Fruit fly (Drosophila melanogaster): ENCODE measurements around the gene Keap1.

Keap1 gene

dm6 chr3R:17053415-17054177 lies 26.1 kb downstream of the Keap1 start, which contains the start of gene Dad (continued):
- no peak for TF ChIP-seq CoRest (tag; optimal IDR thresholded peaks at IDR 0.05)
- no peak for TF ChIP-seq CG11247 (GFP tag; IDR thresholded peaks at IDR 0.05)
- TF ChIP-seq ro (GFP tag; IDR thresholded peaks at IDR 0.05) = no peak
- peak; percentile 99 to 100 for TF ChIP-seq Trl (optimal IDR thresholded peaks at IDR 0.05)
- peak; percentile 77 for TF ChIP-seq Trl (GFP tag; optimal IDR thresholded peaks at IDR 0.05)
- TF ChIP-seq Hsf (GFP tag; optimal IDR thresholded peaks at IDR 0.05) = peak; percentile 8
- no peak for TF ChIP-seq Xbp1 (GFP tag; optimal IDR thresholded peaks at IDR 0.05)
- no peak for TF ChIP-seq CG3995 (GFP tag; optimal IDR thresholded peaks at IDR 0.05)
- peak; percentile 29 for TF ChIP-seq CG13296 (GFP tag; optimal IDR thresholded peaks at IDR 0.05)
- TF ChIP-seq ac (GFP tag; optimal IDR thresholded peaks at IDR 0.05) = no peak
- TF ChIP-seq CG17359 (tag; optimal IDR thresholded peaks at IDR 0.05) = peak; percentile 20
- no peak for TF ChIP-seq CG4424 (GFP tag; optimal IDR thresholded peaks at IDR 0.05)
- no peak for TF ChIP-seq Hmx (GFP tag; optimal IDR thresholded peaks at IDR 0.05)
- no peak for TF ChIP-seq fd3F (GFP tag; optimal IDR thresholded peaks at IDR 0.05)
- peak; percentile 3 for TF ChIP-seq Mad (GFP tag; optimal IDR thresholded peaks at IDR 0.05)
- TF ChIP-seq trh (GFP tag; optimal IDR thresholded peaks at IDR 0.05) = no peak
- peak; percentile 24 for TF ChIP-seq her (GFP tag; optimal IDR thresholded peaks at IDR 0.05)
- no peak for TF ChIP-seq hkb (optimal IDR thresholded peaks at IDR 0.05)
- peak; percentile 29; the same call in 1 of the 2 replicates for TF ChIP-seq hkb (GFP tag; IDR thresholded peaks at IDR 0.05)
- peak; percentile 43 for TF ChIP-seq lab (GFP tag; optimal IDR thresholded peaks at IDR 0.05)
- no peak for TF ChIP-seq ftz-f1 (GFP tag; optimal IDR thresholded peaks at IDR 0.05)
- TF ChIP-seq CG17568 (GFP tag; optimal IDR thresholded peaks at IDR 0.05) = peak; percentile 58
- no peak for TF ChIP-seq lmd (GFP tag; IDR thresholded peaks at IDR 0.05)
- peak; percentile 10 for TF ChIP-seq CG13894 (tag; optimal IDR thresholded peaks at IDR 0.05)
- TF ChIP-seq CG6791 (GFP tag; IDR thresholded peaks at IDR 0.05; ENCODE audit: partially characterized antibody) = no peak
- 0 out of 3 replicates have a peak, but pooled peaks have one; percentile 23 for TF ChIP-seq zfh1 (GFP tag; IDR thresholded peaks at IDR 0.05)
- no peak for TF ChIP-seq sim (GFP tag; IDR thresholded peaks at IDR 0.05)
- TF ChIP-seq so (GFP tag; IDR thresholded peaks at IDR 0.05) = 0 out of 3 replicates have a peak, but pooled peaks have one; percentile 13
- TF ChIP-seq CG14014 (GFP tag; IDR thresholded peaks at IDR 0.05) = peak; percentile 14; the same call in 1 of the 2 replicates
- no peak for TF ChIP-seq CG30431 (GFP tag; optimal IDR thresholded peaks at IDR 0.05)
- TF ChIP-seq CG32532 (GFP tag; IDR thresholded peaks at IDR 0.05) = peak; percentile 31; the same call in 1 of the 2 replicates
- peak; percentile 76 for TF ChIP-seq corto (GFP tag; optimal IDR thresholded peaks at IDR 0.05)
- no peak for TF ChIP-seq CG11456 (GFP tag; IDR thresholded peaks at IDR 0.05)
- peak in 1 of 2 experiments; percentile 86 for TF ChIP-seq eve (GFP tag; optimal IDR thresholded peaks at IDR 0.05)
- no peak for TF ChIP-seq CG8388 (GFP tag; optimal IDR thresholded peaks at IDR 0.05)
- 0 out of 3 replicates have a peak, but pooled peaks have one; percentile 30 for TF ChIP-seq gce (GFP tag; IDR thresholded peaks at IDR 0.05)
- no peak for TF ChIP-seq Dfd (GFP tag; optimal IDR thresholded peaks at IDR 0.05)
- no peak for TF ChIP-seq CG9727 (GFP tag; optimal IDR thresholded peaks at IDR 0.05)
- TF ChIP-seq twi (tag; optimal IDR thresholded peaks at IDR 0.05) = no peak
- no peak for TF ChIP-seq Lhr (GFP tag; optimal IDR thresholded peaks at IDR 0.05)
- no peak for TF ChIP-seq tgo (GFP tag; IDR thresholded peaks at IDR 0.05)
- no peak for TF ChIP-seq en (GFP tag; optimal IDR thresholded peaks at IDR 0.05)
- TF ChIP-seq insv (GFP tag; optimal IDR thresholded peaks at IDR 0.05) = no peak
- TF ChIP-seq NC2α (GFP tag; optimal IDR thresholded peaks at IDR 0.05) = peak; percentile 5
- TF ChIP-seq pros (GFP tag; optimal IDR thresholded peaks at IDR 0.05) = peak; percentile 58
- TF ChIP-seq inv (GFP tag; IDR thresholded peaks at IDR 0.05; ENCODE audit: partially characterized antibody) = no peak
- TF ChIP-seq Eip74EF (GFP tag; optimal IDR thresholded peaks at IDR 0.05) = peak in 1 of 2 experiments; percentile 65
- TF ChIP-seq sd (tag; optimal IDR thresholded peaks at IDR 0.05) = peak; percentile 7
- TF ChIP-seq H15 (GFP tag; IDR thresholded peaks at IDR 0.05) = no peak
- no peak for TF ChIP-seq CG17829 (tag; optimal IDR thresholded peaks at IDR 0.05)

Measured in whole organism, embryonic.